Worm (Caenorhabditis elegans): ENCODE measurements around the gene D1046.16.

ce11 chrIV:8891131-8891530 lies 30.8 kb upstream of the D1046.16 start, which contains the start of gene spr-2:
- TF ChIP-seq W03F9.2 (tag; optimal IDR thresholded peaks at IDR 0.05) (peak; percentile 56), him-1 (tag; optimal IDR thresholded peaks at IDR 0.05) (no peak)

All from whole organism, L4/young adult.